Fruit fly (Drosophila melanogaster): ENCODE data around the gene CG17648.

Gene CG17648

dm6 chr2L:1709316-1709715 is 42.8 kb upstream of the CG17648 start (continued):
- TF ChIP-seq Six4 (GFP tag; optimal IDR thresholded peaks at IDR 0.05) (no peak), gcm (GFP tag; optimal IDR thresholded peaks at IDR 0.05) (no peak), CG8765 (GFP tag; IDR thresholded peaks at IDR 0.05) (no peak), ac (GFP tag; optimal IDR thresholded peaks at IDR 0.05) (no peak), CG10979 (tag; optimal IDR thresholded peaks at IDR 0.05) (no peak), CG16815 (GFP tag; optimal IDR thresholded peaks at IDR 0.05) (no peak), mirr (GFP tag; optimal IDR thresholded peaks at IDR 0.05) (peak; percentile 4), ken (GFP tag; IDR thresholded peaks at IDR 0.05) (no peak), fd64A (GFP tag; optimal IDR thresholded peaks at IDR 0.05) (no peak), Dfd (GFP tag; optimal IDR thresholded peaks at IDR 0.05) (no peak), cg (GFP tag; optimal IDR thresholded peaks at IDR 0.05) (no peak), D19B (GFP tag; optimal IDR thresholded peaks at IDR 0.05) (peak; percentile 4), CG10321 (GFP tag; IDR thresholded peaks at IDR 0.05) (no peak), Oaz (GFP tag; IDR thresholded peaks at IDR 0.05) (no peak), crol (GFP tag; IDR thresholded peaks at IDR 0.05) (no peak), kni (GFP tag; optimal IDR thresholded peaks at IDR 0.05) (no peak), CG34422 (GFP tag; IDR thresholded peaks at IDR 0.05) (no peak), CG12391 (tag; optimal IDR thresholded peaks at IDR 0.05) (no peak), fd3F (GFP tag; optimal IDR thresholded peaks at IDR 0.05) (no peak), Hand (GFP tag; optimal IDR thresholded peaks at IDR 0.05) (no peak), sc (optimal IDR thresholded peaks at IDR 0.05) (no peak), sc (GFP tag; optimal IDR thresholded peaks at IDR 0.05) (no peak), Aef1 (GFP tag; IDR thresholded peaks at IDR 0.05) (no peak), CG6175 (GFP tag; IDR thresholded peaks at IDR 0.05) (no peak), Mrtf (GFP tag; IDR thresholded peaks at IDR 0.05) (no peak), CG5245 (GFP tag; optimal IDR thresholded peaks at IDR 0.05) (no peak)

DNA sequence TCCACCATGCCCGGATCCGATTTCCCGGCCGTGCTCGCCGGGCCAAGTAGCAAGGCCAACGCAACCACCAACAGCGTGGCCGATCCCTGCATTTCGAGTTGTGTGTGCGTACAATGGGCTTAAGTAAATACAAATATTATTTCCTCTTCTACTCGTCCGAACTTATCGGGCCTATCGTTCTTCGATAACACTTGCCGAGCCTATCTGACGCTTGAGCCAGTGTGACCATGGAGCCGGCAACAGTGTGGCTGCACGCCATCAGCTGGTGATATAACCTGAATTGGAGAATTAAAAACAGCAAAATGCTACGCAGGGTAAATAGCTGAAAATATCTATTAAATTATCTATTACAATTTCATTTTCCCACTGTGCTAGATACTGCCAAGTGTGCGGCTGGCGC is 41.9 kb upstream of the CG17648 start, which contains the start of the genes CG17660 and mRpL48:
Gene CG17660 (minus strand): TSS at position 198 of the 400 bp plus-strand sequence.
Gene mRpL48 (plus strand): TSS at position 239 of the 400 bp plus-strand sequence.
- TF ChIP-seq CG7987 (GFP tag; optimal IDR thresholded peaks at IDR 0.05) (peak; percentile 49), B-H2 (GFP tag; optimal IDR thresholded peaks at IDR 0.05) (peak; percentile 39), pita (GFP tag; optimal IDR thresholded peaks at IDR 0.05) (no peak), CG10366 (GFP tag; IDR thresholded peaks at IDR 0.05) (no peak), zfh1 (GFP tag; IDR thresholded peaks at IDR 0.05) (no peak), bbx (GFP tag; IDR thresholded peaks at IDR 0.05; ENCODE audit: partially characterized antibody) (peak; percentile 87), Ptx1 (GFP tag; IDR thresholded peaks at IDR 0.05) (no peak), tio (GFP tag; optimal IDR thresholded peaks at IDR 0.05) (no peak), CTCF (GFP tag; optimal IDR thresholded peaks at IDR 0.05) (peak; percentile 11), nerfin-2 (GFP tag; IDR thresholded peaks at IDR 0.05; ENCODE audit: partially characterized antibody) (peak; percentile 72), CG15514 (GFP tag; optimal IDR thresholded peaks at IDR 0.05) (peak; percentile 83), CG11723 (GFP tag; optimal IDR thresholded peaks at IDR 0.05) (no peak), CG1647 (GFP tag; optimal IDR thresholded peaks at IDR 0.05) (no peak), Sry-δ (GFP tag; optimal IDR thresholded peaks at IDR 0.05) (peak; percentile 73), Atf-2 (GFP tag; optimal IDR thresholded peaks at IDR 0.05) (no peak), CG13424 (tag; optimal IDR thresholded peaks at IDR 0.05) (no peak), Mes4 (GFP tag; optimal IDR thresholded peaks at IDR 0.05) (no peak), dm (GFP tag; optimal IDR thresholded peaks at IDR 0.05) (peak; percentile 41), unc-4 (GFP tag; IDR thresholded peaks at IDR 0.05; ENCODE audit: partially characterized antibody) (peak; percentile 66), Hmr (GFP tag; optimal IDR thresholded peaks at IDR 0.05) (peak; percentile 43), Taf1 (GFP tag; IDR thresholded peaks at IDR 0.05) (no peak), CG14860 (GFP tag; IDR thresholded peaks at IDR 0.05; ENCODE audit: partially characterized antibody) (peak; percentile 45; the same call in 1 of the 3 replicates), MESR4 (GFP tag; optimal IDR thresholded peaks at IDR 0.05) (peak; percentile 90), mam (GFP tag; optimal IDR thresholded peaks at IDR 0.05) (no peak), sd (tag; optimal IDR thresholded peaks at IDR 0.05) (no peak), sisA (GFP tag; IDR thresholded peaks at IDR 0.05) (no peak), HHEX (GFP tag; optimal IDR thresholded peaks at IDR 0.05) (no peak), CG30431 (GFP tag; optimal IDR thresholded peaks at IDR 0.05) (no peak)
